Fruit fly (Drosophila melanogaster) whole organism, embryonic: ENCODE measurements around the gene Syx5.

Source experiments
- Awh ChIP-seq: fragments of 200-800 bp; sonication (Bioruptor generic); IDR thresholded peaks from 2 replicates; pipeline ENCODE4, ENCODE4 v1.3.6; 2022; ENCODE audit warnings: missing biosample characterization, missing genetic modification characterization
- Bdp1 ChIP-seq: fragments of 200-800 bp; sonication (Bioruptor generic); optimal IDR thresholded peaks from 3 replicates; lab custom pipeline; 2016; ENCODE audit warnings: missing biosample characterization, missing genetic modification characterization
- Bgb ChIP-seq: fragments of 200-800 bp; sonication (Bioruptor generic); IDR thresholded peaks from 2 replicates; pipeline ENCODE4 v1.3.6; 2022; ENCODE audit warnings: missing biosample characterization, missing genetic modification characterization; ENCODE audit not compliant: partially characterized antibody
- CG10274 ChIP-seq: fragments of 200-800 bp; sonication (Bioruptor generic); optimal IDR thresholded peaks from 3 replicates; lab custom pipeline; 2017; ENCODE audit warnings: missing biosample characterization, mild to moderate bottlenecking, missing genetic modification characterization
- CG10565 ChIP-seq: fragments of 200-800 bp; sonication (Bioruptor generic); optimal IDR thresholded peaks from 3 replicates; lab custom pipeline; 2016; ENCODE audit warnings: missing biosample characterization, mild to moderate bottlenecking, missing genetic modification characterization
- CG11093 ChIP-seq: fragments of 200-800 bp; sonication (Bioruptor generic); IDR thresholded peaks from 3 replicates; pipeline ENCODE4 v1.3.6; 2022; ENCODE audit warnings: missing biosample characterization, missing genetic modification characterization
- CG12155 ChIP-seq: fragments of 200-800 bp; sonication (Bioruptor generic); optimal IDR thresholded peaks from 3 replicates; lab custom pipeline; 2016; ENCODE audit warnings: missing biosample characterization, missing genetic modification characterization
- CG12299 ChIP-seq: fragments of 200-800 bp; sonication (Bioruptor generic); optimal IDR thresholded peaks from 2 replicates; lab custom pipeline; 2018; ENCODE audit warnings: missing biosample characterization, mild to moderate bottlenecking, missing genetic modification characterization
- CG13123 ChIP-seq: fragments of 200-800 bp; sonication (Bioruptor generic); optimal IDR thresholded peaks from 2 replicates; lab custom pipeline; 2016; ENCODE audit warnings: missing biosample characterization, missing genetic modification characterization
- CG14710 ChIP-seq: fragments of 200-800 bp; sonication (Bioruptor generic); optimal IDR thresholded peaks from 3 replicates; lab custom pipeline; 2019; ENCODE audit warnings: missing biosample characterization, mild to moderate bottlenecking, missing genetic modification characterization, moderate library complexity
- CG14860 ChIP-seq: fragments of 200-800 bp; sonication (Bioruptor generic); IDR thresholded peaks from 3 replicates; pipeline ENCODE4 v1.3.6; 2022; ENCODE audit warnings: missing biosample characterization, missing genetic modification characterization; ENCODE audit not compliant: partially characterized antibody
- CG15479 ChIP-seq: fragments of 200-800 bp; sonication (Bioruptor generic); optimal IDR thresholded peaks from 3 replicates; lab custom pipeline; 2019; ENCODE audit warnings: missing biosample characterization, mild to moderate bottlenecking, missing genetic modification characterization, moderate library complexity
- CG17385 ChIP-seq: fragments of 200-800 bp; sonication (Bioruptor generic); optimal IDR thresholded peaks from 3 replicates; lab custom pipeline; 2018; ENCODE audit warnings: missing biosample characterization, mild to moderate bottlenecking, missing genetic modification characterization
- CG2120 ChIP-seq: fragments of 200-800 bp; sonication (Bioruptor generic); optimal IDR thresholded peaks from 3 replicates; lab custom pipeline; 2016; ENCODE audit warnings: missing biosample characterization, missing genetic modification characterization
- CG2129 ChIP-seq: fragments of 200-800 bp; sonication (Bioruptor generic); IDR thresholded peaks from 2 replicates; pipeline ENCODE4 v1.3.6; 2022; ENCODE audit warnings: missing biosample characterization, missing genetic modification characterization; ENCODE audit not compliant: partially characterized antibody
- CG30403 ChIP-seq: fragments of 200-800 bp; sonication (Bioruptor generic); optimal IDR thresholded peaks from 3 replicates; lab custom pipeline; 2016; ENCODE audit warnings: missing biosample characterization, missing genetic modification characterization
- CG31365 ChIP-seq: fragments of 200-800 bp; sonication (Bioruptor generic); optimal IDR thresholded peaks from 2 replicates; lab custom pipeline; 2018; ENCODE audit warnings: missing biosample characterization, mild to moderate bottlenecking, missing genetic modification characterization
- CG34376 ChIP-seq: fragments of 200-800 bp; sonication (Bioruptor generic); optimal IDR thresholded peaks from 2 replicates; lab custom pipeline; 2018; ENCODE audit warnings: missing biosample characterization, mild to moderate bottlenecking, missing genetic modification characterization
- CG4424 ChIP-seq: fragments of 200-800 bp; sonication (Bioruptor generic); optimal IDR thresholded peaks from 3 replicates; lab custom pipeline; 2016; ENCODE audit warnings: missing biosample characterization, missing genetic modification characterization
- CG4617 ChIP-seq: fragments of 200-800 bp; sonication (Bioruptor generic); optimal IDR thresholded peaks from 3 replicates; lab custom pipeline; 2016; ENCODE audit warnings: missing biosample characterization, missing genetic modification characterization, borderline replicate concordance
- CG4820 ChIP-seq: fragments of 200-800 bp; sonication (Bioruptor generic); optimal IDR thresholded peaks from 3 replicates; lab custom pipeline; 2016; ENCODE audit warnings: missing biosample characterization, missing genetic modification characterization
- CG6683 ChIP-seq: fragments of 200-800 bp; sonication (Bioruptor generic); optimal IDR thresholded peaks from 2 replicates; lab custom pipeline; 2017; ENCODE audit warnings: missing biosample characterization, mild to moderate bottlenecking, missing genetic modification characterization, missing genetic modification reagents
- CG6854 ChIP-seq: fragments of 200-800 bp; sonication (Bioruptor generic); optimal IDR thresholded peaks from 3 replicates; lab custom pipeline; 2017; ENCODE audit warnings: missing biosample characterization, mild to moderate bottlenecking, missing genetic modification characterization
- CG7556 ChIP-seq: fragments of 200-800 bp; sonication (Bioruptor generic); optimal IDR thresholded peaks from 2 replicates; lab custom pipeline; 2017; ENCODE audit warnings: missing biosample characterization, mild to moderate bottlenecking, missing genetic modification characterization
- CG7987 ChIP-seq: fragments of 200-800 bp; sonication (Bioruptor generic); optimal IDR thresholded peaks from 2 replicates; lab custom pipeline; 2018; ENCODE audit warnings: missing biosample characterization, mild to moderate bottlenecking, missing genetic modification characterization, moderate library complexity
- CG8388 ChIP-seq: fragments of 200-800 bp; sonication (Bioruptor generic); optimal IDR thresholded peaks from 2 replicates; lab custom pipeline; 2019; ENCODE audit warnings: missing biosample characterization, mild to moderate bottlenecking, missing genetic modification characterization, moderate library complexity
- E2f2 ChIP-seq: fragments of 200-800 bp; sonication (Bioruptor generic); IDR thresholded peaks from 2 replicates; pipeline ENCODE4 v1.3.6; 2022; ENCODE audit warnings: missing biosample characterization, missing genetic modification characterization
- Hr78 ChIP-seq, 2 experiments: fragments of 200-800 bp in 1 of 2; fragments of >200 bp in 1 of 2; sonication (Bioruptor generic) in 1 of 2; optimal IDR thresholded peaks; 2 replicates each; lab custom pipeline; 2017 to 2019; ENCODE audit warnings: missing biosample characterization in 2 of 2, missing genetic modification characterization in 2 of 2, mild to moderate bottlenecking in 1 of 2, moderate library complexity in 1 of 2
- Sox100B ChIP-seq: fragments of 200-800 bp; sonication (Bioruptor generic); optimal IDR thresholded peaks from 3 replicates; lab custom pipeline; 2018; ENCODE audit warnings: missing biosample characterization, mild to moderate bottlenecking, missing genetic modification characterization
- Tbp ChIP-seq: fragments of >200 bp; optimal IDR thresholded peaks from 2 replicates; lab custom pipeline; 2018; ENCODE audit warnings: missing biosample characterization, missing genetic modification characterization
- Usf ChIP-seq: fragments of 200-800 bp; sonication (Bioruptor generic); optimal IDR thresholded peaks from 2 replicates; lab custom pipeline; 2017; ENCODE audit warnings: missing genotype, missing biosample characterization, missing genetic modification characterization
- amos ChIP-seq: fragments of 200-800 bp; sonication (Bioruptor generic); IDR thresholded peaks from 2 replicates; pipeline ENCODE4 v1.3.6; 2022; ENCODE audit warnings: missing biosample characterization, missing genetic modification characterization; ENCODE audit not compliant: partially characterized antibody
- bbx ChIP-seq: fragments of 200-800 bp; sonication (Bioruptor generic); IDR thresholded peaks from 2 replicates; pipeline ENCODE4 v1.3.6; 2022; ENCODE audit warnings: missing biosample characterization, missing genetic modification characterization; ENCODE audit not compliant: partially characterized antibody
- bigmax ChIP-seq: fragments of 200-800 bp; sonication (Bioruptor generic); optimal IDR thresholded peaks from 2 replicates; lab custom pipeline; 2018; ENCODE audit warnings: missing biosample characterization, mild to moderate bottlenecking, missing genetic modification characterization
- crc ChIP-seq: fragments of 200-800 bp; sonication (Bioruptor generic); optimal IDR thresholded peaks from 2 replicates; lab custom pipeline; 2016; ENCODE audit warnings: missing biosample characterization, missing genetic modification characterization
- dysf ChIP-seq: fragments of 200-800 bp; sonication (Bioruptor generic); IDR thresholded peaks from 3 replicates; pipeline ENCODE4 v1.3.6; 2022; ENCODE audit warnings: missing biosample characterization, missing genetic modification characterization
- exex ChIP-seq: fragments of 200-800 bp; sonication (Bioruptor generic); optimal IDR thresholded peaks from 4 replicates; lab custom pipeline; 2018; ENCODE audit warnings: missing biosample characterization, mild to moderate bottlenecking, missing genetic modification characterization, moderate library complexity
- fd3F ChIP-seq: fragments of 200-800 bp; sonication (Bioruptor generic); optimal IDR thresholded peaks from 2 replicates; lab custom pipeline; 2018; ENCODE audit warnings: missing biosample characterization, mild to moderate bottlenecking, missing genetic modification characterization, moderate library complexity
- gcm2 ChIP-seq: fragments of 200-800 bp; sonication (Bioruptor generic); optimal IDR thresholded peaks from 2 replicates; lab custom pipeline; 2016; ENCODE audit warnings: missing biosample characterization, missing genetic modification characterization
- gfzf ChIP-seq: fragments of 200-800 bp; sonication (Bioruptor generic); optimal IDR thresholded peaks from 2 replicates; lab custom pipeline; 2016; ENCODE audit warnings: missing biosample characterization, mild to moderate bottlenecking, missing genetic modification characterization, moderate library complexity
- gro ChIP-seq: fragments of 200-800 bp; sonication (Bioruptor generic); optimal IDR thresholded peaks from 2 replicates; lab custom pipeline; 2016; ENCODE audit warnings: missing biosample characterization, missing genetic modification characterization
- kay ChIP-seq: fragments of 200-800 bp; sonication (Bioruptor generic); optimal IDR thresholded peaks from 2 replicates; lab custom pipeline; 2016; ENCODE audit warnings: missing biosample characterization, missing genetic modification characterization
- p53 ChIP-seq: fragments of 200-800 bp; sonication (Bioruptor generic); optimal IDR thresholded peaks from 2 replicates; lab custom pipeline; 2016; ENCODE audit warnings: missing biosample characterization, missing genetic modification characterization
- pan ChIP-seq, 4 experiments: fragments of >200 bp in 3 of 4; fragments of 200-800 bp in 1 of 4; sonication (Bioruptor generic) in 1 of 4; optimal IDR thresholded peaks in 3 of 4; IDR thresholded peaks in 1 of 4; 2 replicates each; pipeline versions ENCODE4 v1.3.6 to Lab custom; 2017 to 2022; ENCODE audit warnings: missing biosample characterization in 2 of 4, missing genetic modification characterization in 2 of 4, mixed read lengths in 1 of 4
- pros ChIP-seq: fragments of 200-800 bp; sonication (Bioruptor generic); optimal IDR thresholded peaks from 3 replicates; lab custom pipeline; 2019; ENCODE audit warnings: missing biosample characterization, mild to moderate bottlenecking, missing genetic modification characterization, moderate library complexity
- schlank ChIP-seq: fragments of 200-800 bp; sonication (Bioruptor generic); optimal IDR thresholded peaks from 2 replicates; lab custom pipeline; 2018; ENCODE audit warnings: missing biosample characterization, mild to moderate bottlenecking, missing genetic modification characterization
- sim ChIP-seq: fragments of 200-800 bp; sonication (Bioruptor generic); IDR thresholded peaks from 2 replicates; pipeline ENCODE4 v1.3.6; 2022; ENCODE audit warnings: missing biosample characterization, missing genetic modification characterization
- sisA ChIP-seq: fragments of 200-800 bp; sonication (Bioruptor generic); IDR thresholded peaks from 2 replicates; pipeline ENCODE4 v1.3.6; 2022; ENCODE audit warnings: missing biosample characterization, missing genetic modification characterization
- tx ChIP-seq: fragments of 200-800 bp; sonication (Bioruptor generic); optimal IDR thresholded peaks from 2 replicates; lab custom pipeline; 2016; ENCODE audit warnings: missing biosample characterization, missing genetic modification characterization
- wor ChIP-seq: fragments of 200-800 bp; sonication (Bioruptor generic); IDR thresholded peaks from 2 replicates; pipeline ENCODE4 v1.3.6; 2022; ENCODE audit warnings: missing biosample characterization, missing genetic modification characterization

Syx5 gene

DNA sequence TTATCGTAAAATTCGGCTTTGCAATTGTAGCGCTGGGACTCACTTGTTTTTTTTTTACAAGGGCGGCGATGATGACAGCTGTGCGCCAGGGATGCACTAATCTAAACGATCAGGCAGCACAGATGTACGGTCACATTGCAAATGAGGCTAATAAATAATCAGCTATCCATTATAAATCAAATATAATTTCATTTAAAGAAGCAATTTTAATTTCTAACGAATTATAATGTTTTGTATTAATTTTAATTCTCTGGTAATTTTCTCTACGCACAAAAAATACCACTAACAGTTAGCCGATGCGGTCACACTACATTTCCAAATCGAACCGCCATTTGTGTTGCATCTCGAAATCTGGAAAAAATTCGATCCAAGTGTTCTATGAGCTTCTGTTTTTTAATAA is 3.5 kb downstream of the Syx5 start, which contains the start of the genes cni and fzy (continued):
- no peak for TF ChIP-seq pros
- no peak for TF ChIP-seq CG6683 (GFP tag; lab: Kevin White, UChicago)
- no peak for TF ChIP-seq gcm2
- TF ChIP-seq sim: no peak
- TF ChIP-seq dysf (GFP tag; lab: Robert Waterston, UW): no peak
- no peak for TF ChIP-seq fd3F (GFP tag; lab: Kevin White, UChicago)
- TF ChIP-seq Hr78 (GFP tag; optimal IDR thresholded peaks at IDR 0.05; lab: Kevin White, UChicago): no peak
- no peak for TF ChIP-seq Sox100B (GFP tag; lab: Kevin White, UChicago)
- TF ChIP-seq sisA (GFP tag; lab: Robert Waterston, UW): peak; percentile 39; the same call in 1 of the 2 replicates
- TF ChIP-seq CG4424 (GFP tag; lab: Kevin White, UChicago): peak; percentile 42
- no peak for TF ChIP-seq CG15479 (GFP tag; lab: Kevin White, UChicago)
- no peak for TF ChIP-seq CG2129 (GFP tag; lab: Robert Waterston, UW)
- no peak for TF ChIP-seq wor (GFP tag; lab: Robert Waterston, UW)
- no peak for TF ChIP-seq tx
- TF ChIP-seq CG30403 (GFP tag; lab: Kevin White, UChicago): peak; percentile 21
- TF ChIP-seq CG6854 (GFP tag; lab: Kevin White, UChicago): no peak
- no peak for TF ChIP-seq kay (GFP tag; lab: Kevin White, UChicago)
- peak; percentile 21 for TF ChIP-seq Bdp1 (GFP tag; lab: Kevin White, UChicago)
- TF ChIP-seq CG8388: no peak
- TF ChIP-seq E2f2: peak; percentile 93
- no peak for TF ChIP-seq CG14860
- 0 out of 2 replicates have a peak, but pooled peaks have one; percentile 10 for TF ChIP-seq bbx
- TF ChIP-seq CG11093 (GFP tag; lab: Robert Waterston, UW): no peak
- no peak for TF ChIP-seq CG17385
- no peak for TF ChIP-seq CG4820 (GFP tag; lab: Kevin White, UChicago)
- no peak for TF ChIP-seq Awh (GFP tag; lab: Robert Waterston, UW)
- TF ChIP-seq CG12155 (GFP tag; lab: Kevin White, UChicago): peak; percentile 37
- no peak for TF ChIP-seq CG7987 (GFP tag; lab: Kevin White, UChicago)
- TF ChIP-seq bigmax (GFP tag; lab: Kevin White, UChicago): no peak
- TF ChIP-seq CG14710 (tag; lab: Kevin White, UChicago): peak; percentile 85
- no peak for TF ChIP-seq CG13123 (GFP tag; lab: Kevin White, UChicago)
- TF ChIP-seq CG34376 (GFP tag; lab: Kevin White, UChicago): peak; percentile 16
- peak; percentile 80 for TF ChIP-seq gfzf (GFP tag; lab: Kevin White, UChicago)
- 0 out of 2 replicates have a peak, but pooled peaks have one; percentile 6 for TF ChIP-seq amos (GFP tag; lab: Robert Waterston, UW)
- no peak for TF ChIP-seq pan (optimal IDR thresholded peaks at IDR 0.05; lab: Kevin White, UChicago)
- TF ChIP-seq pan (GFP tag; optimal IDR thresholded peaks at IDR 0.05 in 1 of 2, IDR thresholded peaks at IDR 0.05 in 1 of 2): no peak
- no peak for TF ChIP-seq CG31365
- no peak for TF ChIP-seq Tbp (GFP tag; lab: Kevin White, UChicago)
- no peak for TF ChIP-seq CG10274 (GFP tag; lab: Kevin White, UChicago)
- no peak for TF ChIP-seq exex (tag; lab: Kevin White, UChicago)
- no peak for TF ChIP-seq CG12299 (tag; lab: Kevin White, UChicago)
- no peak for TF ChIP-seq schlank (tag; lab: Kevin White, UChicago)
- no peak for TF ChIP-seq crc (GFP tag; lab: Kevin White, UChicago)
- no peak for TF ChIP-seq p53
- TF ChIP-seq Usf: no peak
- TF ChIP-seq CG4617 (GFP tag; lab: Kevin White, UChicago): peak; percentile 70
- TF ChIP-seq CG2120 (GFP tag; lab: Kevin White, UChicago): peak; percentile 42
- TF ChIP-seq Bgb (GFP tag; lab: Robert Waterston, UW): 0 out of 2 replicates have a peak, but pooled peaks have one; percentile 16
- TF ChIP-seq CG10565 (GFP tag; lab: Kevin White, UChicago): no peak
- TF ChIP-seq CG7556 (GFP tag; lab: Kevin White, UChicago): no peak
- no peak for TF ChIP-seq gro (GFP tag; lab: Kevin White, UChicago)
